Worm (Caenorhabditis elegans): ENCODE data around the gene glt-6.

ce11 chrIV:7507841-7508509, 4.6 kb downstream of the glt-6 start, which contains the start of the genes vdac-1 and R05G6.5:
- TF ChIP-seq ama-1 (optimal IDR thresholded peaks at IDR 0.05) (no peak), hnd-1 (tag; optimal IDR thresholded peaks at IDR 0.05) (no peak), sea-1 (GFP tag; conservative IDR thresholded peaks at IDR 0.05) (no peak), tbx-37 (GFP tag; conservative IDR thresholded peaks at IDR 0.05) (no peak), aly-1 (tag; optimal IDR thresholded peaks at IDR 0.05) (no peak), ceh-13 (GFP tag; optimal IDR thresholded peaks at IDR 0.05) (no peak), hmbx-1 (tag; optimal IDR thresholded peaks at IDR 0.05) (no peak), flt-1 (GFP tag; IDR thresholded peaks at IDR 0.05) (no peak), F13C5.2 (tag; optimal IDR thresholded peaks at IDR 0.05) (no peak), ceh-36 (tag; optimal IDR thresholded peaks at IDR 0.05) (no peak)

Measured in whole organism, early embryonic.